Fruit fly (Drosophila melanogaster) whole organism, embryonic: ENCODE measurements around the gene CG34357.

Experiments
- CG11085 ChIP-seq: fragments of 200-800 bp; sonication (Bioruptor generic); IDR thresholded peaks from 2 replicates; pipeline ENCODE4 v1.3.6; 2022; ENCODE audit warnings: missing biosample characterization, missing genetic modification characterization
- CG11398 ChIP-seq: fragments of 200-800 bp; sonication (Bioruptor generic); optimal IDR thresholded peaks from 2 replicates; lab custom pipeline; 2016; ENCODE audit warnings: missing biosample characterization, missing genetic modification characterization
- CG17612 ChIP-seq: fragments of 200-800 bp; sonication (Bioruptor generic); IDR thresholded peaks from 2 replicates; pipeline ENCODE4 v1.3.6; 2022; ENCODE audit warnings: missing biosample characterization, missing genetic modification characterization
- CG6854 ChIP-seq: fragments of 200-800 bp; sonication (Bioruptor generic); optimal IDR thresholded peaks from 3 replicates; lab custom pipeline; 2017; ENCODE audit warnings: missing biosample characterization, mild to moderate bottlenecking, missing genetic modification characterization
- CG9215 ChIP-seq: fragments of 200-800 bp; sonication (Bioruptor generic); IDR thresholded peaks from 2 replicates; pipeline ENCODE4 v1.3.6; 2022; ENCODE audit warnings: missing biosample characterization, missing genetic modification characterization
- Mad ChIP-seq: fragments of 200-800 bp; sonication (Bioruptor generic); optimal IDR thresholded peaks from 2 replicates; lab custom pipeline; 2016; ENCODE audit warnings: missing biosample characterization, missing genetic modification characterization
- Oaz ChIP-seq: fragments of 200-800 bp; sonication (Bioruptor generic); IDR thresholded peaks from 2 replicates; pipeline ENCODE4 v1.3.6; 2022; ENCODE audit warnings: missing biosample characterization, missing genetic modification characterization
- Scr ChIP-seq: fragments of 200-800 bp; sonication (Bioruptor generic); IDR thresholded peaks from 2 replicates; pipeline ENCODE4 v1.3.6; 2022; ENCODE audit warnings: missing biosample characterization, missing genetic modification characterization; ENCODE audit not compliant: partially characterized antibody
- Xbp1 ChIP-seq: fragments of 200-800 bp; sonication (Bioruptor generic); optimal IDR thresholded peaks from 3 replicates; lab custom pipeline; 2016; ENCODE audit warnings: missing biosample characterization, mild to moderate bottlenecking, missing genetic modification characterization
- cwo ChIP-seq: fragments of 200-800 bp; sonication (Bioruptor generic); optimal IDR thresholded peaks from 3 replicates; lab custom pipeline; 2017; ENCODE audit warnings: missing biosample characterization, missing genetic modification characterization, mild to moderate bottlenecking, moderate library complexity, missing genetic modification reagents
- dysf ChIP-seq: fragments of 200-800 bp; sonication (Bioruptor generic); IDR thresholded peaks from 3 replicates; pipeline ENCODE4 v1.3.6; 2022; ENCODE audit warnings: missing biosample characterization, missing genetic modification characterization

- TF ChIP-seq dysf (GFP tag; lab: Robert Waterston, UW) (no peak), CG9215 (GFP tag; lab: Robert Waterston, UW) (no peak), cwo (GFP tag; lab: Kevin White, UChicago) (no peak), CG11085 (no peak), Scr (GFP tag; lab: Robert Waterston, UW) (no peak), Oaz (GFP tag; lab: Robert Waterston, UW) (no peak), Mad (GFP tag; lab: Kevin White, UChicago) (no peak), CG6854 (no peak), CG17612 (GFP tag; lab: Robert Waterston, UW) (no peak), CG11398 (GFP tag; lab: Kevin White, UChicago) (no peak), Xbp1 (no peak)
These were observed 20.7 kb upstream of the CG34357 start, which contains the start of gene CG32945 for dm6 chr3R:4578544-4578943.
